Worm (Caenorhabditis elegans) whole organism, L4 larva: ENCODE results near the gene btb-2.

ENCODE experiments used
- F10B5.3 ChIP-seq: sonication (generic microtip); optimal IDR thresholded peaks from 2 replicates; lab custom pipeline; 2016; ENCODE audit warnings: mild to moderate bottlenecking, missing genetic modification characterization, missing compliant biosample characterization
- F37D6.2 ChIP-seq: sonication (generic microtip); optimal IDR thresholded peaks from 2 replicates; lab custom pipeline; 2016; ENCODE audit warnings: mild to moderate bottlenecking, missing genetic modification characterization, missing compliant biosample characterization
- F44E2.7 ChIP-seq: fragments of 200-800 bp; sonication (Bioruptor generic); IDR thresholded peaks from 2 replicates; pipeline ENCODE4 v2.1.2; 2022; ENCODE audit warnings: missing genetic modification characterization, missing compliant biosample characterization
- T20F7.1 ChIP-seq: fragments of 200-800 bp; sonication (Bioruptor generic); optimal IDR thresholded peaks from 2 replicates; lab custom pipeline; 2018; ENCODE audit warnings: mild to moderate bottlenecking, missing genetic modification characterization, missing compliant biosample characterization
- T26A8.4 ChIP-seq: fragments of 200-800 bp; sonication (Bioruptor generic); IDR thresholded peaks from 2 replicates; pipeline ENCODE4 v1.3.6; 2022; ENCODE audit warnings: missing genetic modification characterization, missing compliant biosample characterization
- Y48G9A.11 ChIP-seq: fragments of 200-800 bp; sonication (Bioruptor generic); IDR thresholded peaks from 2 replicates; pipeline ENCODE4 v1.3.6; 2022; ENCODE audit warnings: missing genetic modification reagents, missing genetic modification characterization, missing compliant biosample characterization
- ZK546.5 ChIP-seq, 2 experiments: sonication (generic microtip); optimal IDR thresholded peaks; 2 replicates each; lab custom pipeline; 2017; ENCODE audit warnings: missing biosample characterization in 2 of 2, missing genetic modification characterization in 2 of 2
- aly-2 ChIP-seq: sonication (generic microtip); optimal IDR thresholded peaks from 2 replicates; lab custom pipeline; 2018; ENCODE audit warnings: missing biosample characterization, missing genetic modification characterization
- attf-4 ChIP-seq: sonication (generic microtip); optimal IDR thresholded peaks from 3 replicates; lab custom pipeline; 2017; ENCODE audit warnings: missing biosample characterization, missing genetic modification characterization
- ceh-28 ChIP-seq: fragments of 150-350 bp; optimal IDR thresholded peaks from 2 replicates; lab custom pipeline; 2014; ENCODE audit warnings: missing biosample characterization, missing genetic modification reagents, missing genetic modification characterization
- daf-12 ChIP-seq: fragments of 150-350 bp; optimal IDR thresholded peaks from 2 replicates; lab custom pipeline; 2014; ENCODE audit warnings: missing biosample characterization, missing genetic modification reagents, missing genetic modification characterization
- daf-16 ChIP-seq, 3 experiments: sonication (generic microtip); optimal IDR thresholded peaks; 2 replicates each; lab custom pipeline; 2016 to 2017; ENCODE audit warnings: missing genetic modification characterization in 3 of 3, missing genetic modification reagents in 3 of 3, mild to moderate bottlenecking in 2 of 3, missing compliant biosample characterization in 2 of 3, missing biosample characterization in 1 of 3, moderate library complexity in 1 of 3
- dmd-6 ChIP-seq: fragments of 200-800 bp; sonication (Bioruptor generic); IDR thresholded peaks from 2 replicates; pipeline ENCODE4 v1.3.6; 2022; ENCODE audit warnings: missing genetic modification reagents, missing genetic modification characterization, missing compliant biosample characterization
- dmd-8 ChIP-seq: fragments of 200-800 bp; sonication (Bioruptor generic); IDR thresholded peaks from 2 replicates; pipeline ENCODE4 v1.3.6; 2022; ENCODE audit warnings: missing genetic modification characterization, missing compliant biosample characterization
- dpl-1 ChIP-seq: fragments of 150-350 bp; optimal IDR thresholded peaks from 2 replicates; lab custom pipeline; 2014; ENCODE audit warnings: missing biosample characterization, missing genetic modification reagents, missing genetic modification characterization
- egl-43 ChIP-seq: fragments of 200-800 bp; sonication (Bioruptor generic); IDR thresholded peaks from 2 replicates; pipeline ENCODE4 v1.3.6; 2022; ENCODE audit warnings: missing genetic modification reagents, missing genetic modification characterization, missing compliant biosample characterization
- hlh-30 ChIP-seq: sonication (generic microtip); optimal IDR thresholded peaks from 2 replicates; lab custom pipeline; 2017; ENCODE audit warnings: antibody characterized with exemption, mild to moderate bottlenecking, missing genetic modification characterization, missing compliant biosample characterization; ENCODE audit not compliant: insufficient read depth
- hmg-1.1 ChIP-seq: fragments of 200-800 bp; sonication (Bioruptor generic); IDR thresholded peaks from 2 replicates; pipeline ENCODE4 v1.3.6; 2022; ENCODE audit warnings: missing genetic modification reagents, missing genetic modification characterization, missing compliant biosample characterization
- lin-15B ChIP-seq: fragments of 150-350 bp; sonication (generic microtip); optimal IDR thresholded peaks from 3 replicates; lab custom pipeline; 2014; ENCODE audit warnings: missing biosample characterization, missing genetic modification characterization
- lir-3 ChIP-seq: sonication (generic microtip); optimal IDR thresholded peaks from 2 replicates; lab custom pipeline; 2016; ENCODE audit warnings: mild to moderate bottlenecking, missing genetic modification characterization, missing compliant biosample characterization
- lsy-2 ChIP-seq, 2 experiments: fragments of 150-350 bp in 1 of 2; sonication (generic microtip) in 1 of 2; optimal IDR thresholded peaks; 2 replicates each; lab custom pipeline; 2014 to 2017; ENCODE audit warnings: missing biosample characterization in 2 of 2, missing genetic modification characterization in 2 of 2
- madf-9 ChIP-seq: fragments of 200-800 bp; sonication (Bioruptor generic); conservative IDR thresholded peaks from 2 replicates; pipeline ENCODE4 v1.3.6; 2022; ENCODE audit warnings: missing genetic modification reagents, missing genetic modification characterization, missing compliant biosample characterization
- mdt-29 ChIP-seq: fragments of 200-800 bp; sonication (Bioruptor generic); IDR thresholded peaks from 2 replicates; pipeline ENCODE4 v1.3.6; 2022; ENCODE audit warnings: missing genetic modification reagents, missing genetic modification characterization, missing compliant biosample characterization
- nhr-10 ChIP-seq: fragments of 150-350 bp; optimal IDR thresholded peaks from 2 replicates; lab custom pipeline; 2014; ENCODE audit warnings: missing biosample characterization, missing genetic modification characterization
- nhr-42 ChIP-seq: fragments of 200-800 bp; sonication (Bioruptor generic); IDR thresholded peaks from 2 replicates; pipeline ENCODE4 v1.3.6; 2022; ENCODE audit warnings: missing genetic modification characterization, missing compliant biosample characterization
- nhr-48 ChIP-seq: sonication (generic microtip); optimal IDR thresholded peaks from 2 replicates; lab custom pipeline; 2016; ENCODE audit warnings: mild to moderate bottlenecking, missing genetic modification characterization, missing compliant biosample characterization
- nhr-6 ChIP-seq: fragments of 150-350 bp; optimal IDR thresholded peaks from 2 replicates; lab custom pipeline; 2014; ENCODE audit warnings: missing biosample characterization, missing genetic modification characterization
- pha-4 ChIP-seq, 2 experiments: fragments of 150-350 bp in 1 of 2; fragments of 200-800 bp in 1 of 2; sonication (Bioruptor generic) in 1 of 2; IDR thresholded peaks in 1 of 2; optimal IDR thresholded peaks in 1 of 2; 2 replicates each; pipeline versions ENCODE4 v1.3.6 to Lab custom; 2014 to 2022; ENCODE audit warnings: missing genetic modification characterization in 2 of 2, missing genetic modification reagents in 2 of 2, missing biosample characterization in 1 of 2, missing compliant biosample characterization in 1 of 2
- rbr-2 ChIP-seq: sonication (generic microtip); optimal IDR thresholded peaks from 2 replicates; lab custom pipeline; 2016; ENCODE audit warnings: missing genotype, missing genetic modification characterization, missing compliant biosample characterization
- saeg-2 ChIP-seq: fragments of 200-800 bp; sonication (Bioruptor generic); IDR thresholded peaks from 2 replicates; pipeline ENCODE4 v1.3.6; 2022; ENCODE audit warnings: missing genetic modification reagents, missing genetic modification characterization, missing compliant biosample characterization
- sdz-12 ChIP-seq: fragments of 200-800 bp; sonication (Bioruptor generic); optimal IDR thresholded peaks from 2 replicates; lab custom pipeline; 2018; ENCODE audit warnings: mild to moderate bottlenecking, missing genetic modification characterization, missing compliant biosample characterization
- set-16 ChIP-seq: fragments of 200-800 bp; sonication (Bioruptor generic); IDR thresholded peaks from 2 replicates; pipeline ENCODE4 v1.3.6; 2022; ENCODE audit warnings: missing genetic modification reagents, missing genetic modification characterization, missing compliant biosample characterization
- snpc-4 ChIP-seq: fragments of 150-350 bp; optimal IDR thresholded peaks from 2 replicates; lab custom pipeline; 2014; ENCODE audit warnings: missing biosample characterization, missing genetic modification characterization
- tag-97 ChIP-seq: fragments of 200-800 bp; sonication (Bioruptor generic); IDR thresholded peaks from 2 replicates; pipeline ENCODE4 v1.3.6; 2022; ENCODE audit warnings: missing genetic modification characterization, missing compliant biosample characterization
- unc-130 ChIP-seq: sonication (generic microtip); optimal IDR thresholded peaks from 2 replicates; lab custom pipeline; 2016; ENCODE audit warnings: missing genetic modification reagents, missing genetic modification characterization, missing compliant biosample characterization
- unc-39 ChIP-seq: sonication (generic microtip); optimal IDR thresholded peaks from 2 replicates; lab custom pipeline; 2017; ENCODE audit warnings: missing biosample characterization, missing genetic modification characterization
- unc-62 ChIP-seq, 3 experiments: fragments of 150-350 bp in 1 of 3; sonication (generic microtip); optimal IDR thresholded peaks in 2 of 3; peaks in 1 of 3; 1 replicate in 1 of 3; 2 replicates in 2 of 3; lab custom pipeline; 2014 to 2017; ENCODE audit warnings: missing biosample characterization in 3 of 3, missing genetic modification characterization in 3 of 3, missing genetic modification reagents in 3 of 3, missing genotype in 1 of 3
- vab-7 ChIP-seq: fragments of 200-800 bp; sonication (Bioruptor generic); IDR thresholded peaks from 2 replicates; pipeline ENCODE4 v1.3.6; 2022; ENCODE audit warnings: missing genetic modification reagents, missing genetic modification characterization, missing compliant biosample characterization
- zip-11 ChIP-seq: fragments of 200-800 bp; sonication (Bioruptor generic); IDR thresholded peaks from 2 replicates; pipeline ENCODE4 v1.3.6; 2022; ENCODE audit warnings: missing genetic modification characterization, missing compliant biosample characterization
- zip-2 ChIP-seq: fragments of 150-350 bp; optimal IDR thresholded peaks from 2 replicates; lab custom pipeline; 2014; ENCODE audit warnings: missing biosample characterization, missing genetic modification characterization
- ztf-7 ChIP-seq: fragments of 150-350 bp; optimal IDR thresholded peaks from 2 replicates; lab custom pipeline; 2014; ENCODE audit warnings: missing biosample characterization, missing genetic modification characterization

btb-2 gene

ce11 chrII:6370110-6370509 lies 31.6 kb upstream of the btb-2 start (continued):
- no peak for TF ChIP-seq mdt-29 (GFP tag; lab: Robert Waterston, UW)
- no peak for TF ChIP-seq vab-7 (GFP tag; lab: Robert Waterston, UW)
- no peak for TF ChIP-seq sdz-12 (GFP tag; lab: Kevin White, UChicago)
- peak; percentile 69 for TF ChIP-seq pha-4 (GFP tag; IDR thresholded peaks at IDR 0.05; lab: Robert Waterston, UW)
- no peak for TF ChIP-seq pha-4 (tag; optimal IDR thresholded peaks at IDR 0.05; lab: Kevin White, UChicago)
- no peak for TF ChIP-seq F10B5.3 (tag; lab: Kevin White, UChicago)
- peak; percentile 69 to 88 for TF ChIP-seq lsy-2 (tag; optimal IDR thresholded peaks at IDR 0.05; lab: Kevin White, UChicago)
- peak; percentile 71 for TF ChIP-seq dpl-1 (GFP tag; lab: Kevin White, UChicago)
- peak; percentile 83 for TF ChIP-seq nhr-48 (tag; lab: Kevin White, UChicago)
- peak; percentile 54 for TF ChIP-seq set-16 (GFP tag; lab: Robert Waterston, UW)
- no peak for TF ChIP-seq dmd-8 (GFP tag; lab: Robert Waterston, UW)
- no peak for TF ChIP-seq saeg-2
- 0 out of 2 replicates have a peak, but pooled peaks have one; percentile 52 for TF ChIP-seq egl-43 (GFP tag; lab: Robert Waterston, UW)
- TF ChIP-seq unc-39 (tag; lab: Kevin White, UChicago) = no peak
- peak; percentile 16 for TF ChIP-seq ceh-28 (tag; lab: Kevin White, UChicago)
- TF ChIP-seq rbr-2 (tag; lab: Kevin White, UChicago) = peak; percentile 73
- TF ChIP-seq zip-11 = no peak
- no peak for TF ChIP-seq nhr-42 (GFP tag; lab: Robert Waterston, UW)
- no peak for TF ChIP-seq ZK546.5 (tag; optimal IDR thresholded peaks at IDR 0.05; lab: Kevin White, UChicago)
- peak; percentile 39; the same call in 1 of the 2 replicates for TF ChIP-seq madf-9 (GFP tag; lab: Robert Waterston, UW)
- TF ChIP-seq hmg-1.1 (GFP tag; lab: Robert Waterston, UW) = peak; percentile 88
- peak; percentile 27 for TF ChIP-seq lin-15B (tag; lab: Kevin White, UChicago)
- peak; percentile 31 for TF ChIP-seq attf-4 (tag; lab: Kevin White, UChicago)
- no peak for TF ChIP-seq lir-3 (tag; lab: Kevin White, UChicago)
- TF ChIP-seq nhr-10 (tag; lab: Kevin White, UChicago) = no peak
- peak; percentile 36 for TF ChIP-seq ztf-7 (tag; lab: Kevin White, UChicago)
- peak; percentile 44 for TF ChIP-seq T20F7.1 (GFP tag; lab: Kevin White, UChicago)
- TF ChIP-seq Y48G9A.11 (GFP tag; lab: Robert Waterston, UW) = no peak
- peak; percentile 80 for TF ChIP-seq T26A8.4 (GFP tag; lab: Robert Waterston, UW)
- TF ChIP-seq aly-2 (tag; lab: Kevin White, UChicago) = no peak
- peak; percentile 98 for TF ChIP-seq hlh-30 (tag; lab: Kevin White, UChicago)
- TF ChIP-seq snpc-4 = no peak
- peak; percentile 80 for TF ChIP-seq dmd-6 (GFP tag; lab: Robert Waterston, UW)
- TF ChIP-seq F37D6.2 = peak; percentile 26
- peak; percentile 84 for TF ChIP-seq nhr-6 (tag; lab: Kevin White, UChicago)
- TF ChIP-seq zip-2 (tag; lab: Kevin White, UChicago) = no peak
- peak; percentile 63 for TF ChIP-seq unc-130 (GFP tag; lab: Kevin White, UChicago)
- TF ChIP-seq daf-12 (tag; lab: Kevin White, UChicago) = no peak

- no peak for TF ChIP-seq tag-97 (GFP tag; lab: Robert Waterston, UW)
- TF ChIP-seq daf-16 (GFP tag; optimal IDR thresholded peaks at IDR 0.05; lab: Kevin White, UChicago) = no peak
- TF ChIP-seq daf-16 (tag; optimal IDR thresholded peaks at IDR 0.05; lab: Kevin White, UChicago) = no peak
- TF ChIP-seq set-16 (GFP tag; lab: Robert Waterston, UW) = no peak
- TF ChIP-seq unc-62 (GFP tag; optimal IDR thresholded peaks at IDR 0.05 in 1 of 2; lab: Kevin White, UChicago) = peak in 1 of 2 experiments; percentile 70
- TF ChIP-seq unc-62 (tag; optimal IDR thresholded peaks at IDR 0.05; lab: Kevin White, UChicago) = no peak
- TF ChIP-seq F44E2.7 (GFP tag; lab: Robert Waterston, UW) = no peak
Measured at ce11 chrII:6371003-6371402, 30.7 kb upstream of the btb-2 start, which contains the start of gene lin-23. Gene lin-23, plus strand, starts transcription at chrII:6371303.
